Fruit fly (Drosophila melanogaster) Kc167 (cell line): ENCODE results near the gene CG12011.

Source experiments
- Myc ChIP-seq: fragments of >200 bp; optimal IDR thresholded peaks from 2 replicates; lab custom pipeline; 2017; ENCODE audit warnings: missing external identifiers
- Sin3A ChIP-seq: fragments of >200 bp; optimal IDR thresholded peaks from 2 replicates; lab custom pipeline; 2018; ENCODE audit warnings: missing external identifiers
- insv ChIP-seq: fragments of >200 bp; optimal IDR thresholded peaks from 3 replicates; lab custom pipeline; 2018; ENCODE audit warnings: missing external identifiers

DNA sequence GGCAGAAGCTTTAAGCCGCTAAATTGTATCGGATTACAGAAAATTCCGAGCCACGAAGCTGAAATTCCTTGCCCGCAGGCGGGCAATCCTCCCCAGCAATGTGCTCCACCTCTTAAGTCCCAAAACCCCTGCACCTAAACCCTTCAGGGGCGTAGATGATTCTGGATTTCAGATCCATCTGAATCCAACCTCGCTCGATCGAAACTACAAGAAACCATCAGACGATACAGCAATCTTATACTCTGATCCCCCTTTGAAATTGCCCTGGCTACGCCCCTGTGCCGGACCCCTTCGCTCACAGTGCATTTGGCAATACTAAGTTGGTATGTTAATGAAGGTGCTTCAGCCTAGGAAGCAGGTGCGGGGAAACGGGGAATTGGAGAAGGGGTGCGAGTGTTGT is 11.3 kb upstream of the CG12011 start:
- TF ChIP-seq insv = no peak
- no peak for TF ChIP-seq Myc (lab: Kevin White, UChicago)
- no peak for TF ChIP-seq Sin3A (lab: Kevin White, UChicago)
